Worm (Caenorhabditis elegans): ENCODE data around the gene F11C7.2.
"Not testable (repeated sequence)": the region's sequence is repeated elsewhere in the genome, so short reads cannot be mapped to it uniquely, and the experiment has no call there.

ce11 chrX:17442539-17442938 is 45.9 kb downstream of the F11C7.2 start:
- not testable (repeated sequence) for TF ChIP-seq unc-39 (tag; optimal IDR thresholded peaks at IDR 0.05); duxl-1 (tag; optimal IDR thresholded peaks at IDR 0.05; ENCODE audit: poor library complexity); skn-1 (tag; optimal IDR thresholded peaks at IDR 0.05); snpc-4 (tag; optimal IDR thresholded peaks at IDR 0.05); rbr-2 (tag; optimal IDR thresholded peaks at IDR 0.05); fkh-10 (GFP tag; optimal IDR thresholded peaks at IDR 0.05); ama-1 (optimal IDR thresholded peaks at IDR 0.05); hif-1 (tag; optimal IDR thresholded peaks at IDR 0.05)
